Fruit fly (Drosophila melanogaster): ENCODE data around the gene CG14829.

Gene CG14829

DNA sequence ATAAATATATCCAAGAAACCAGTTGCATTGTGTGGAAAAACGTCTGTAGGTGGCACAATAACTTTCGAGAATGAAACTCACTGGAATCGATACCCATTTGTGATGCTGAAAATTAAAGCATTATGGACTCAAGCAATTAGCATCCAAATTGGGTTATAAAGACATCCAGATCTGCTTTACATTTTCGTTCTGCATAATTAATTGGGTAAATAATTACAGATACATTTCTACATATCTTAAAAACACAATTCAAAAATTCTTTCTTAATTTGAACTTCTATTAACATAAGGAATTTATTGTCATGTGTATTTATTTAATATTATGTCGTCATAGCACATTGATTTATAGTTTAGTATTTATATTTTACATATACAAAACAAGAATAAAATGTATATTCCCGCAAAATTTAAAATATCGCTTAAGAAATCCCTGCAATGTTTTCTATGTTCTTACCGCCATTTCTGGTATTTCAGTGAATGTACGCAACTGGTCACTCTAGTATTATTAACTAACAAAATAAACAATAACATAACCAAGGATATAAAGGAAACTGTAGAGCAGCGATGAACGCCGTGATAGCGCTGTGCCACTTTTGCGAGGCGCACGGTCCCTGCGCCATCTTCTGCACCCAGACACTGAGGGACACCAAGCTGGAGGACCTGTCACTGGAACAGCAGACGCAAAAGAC is at the start of gene CG14829, which contains the start of gene BHD:
Gene CG14829 (minus strand): TSS at position 51 of the 688 bp plus-strand sequence.
Gene BHD (plus strand): TSS at position 471 of the 688 bp plus-strand sequence.
- no peak for TF ChIP-seq EcR (GFP tag; optimal IDR thresholded peaks at IDR 0.05)
- TF ChIP-seq usp (GFP tag; optimal IDR thresholded peaks at IDR 0.05) = no peak
- TF ChIP-seq CG8478 (optimal IDR thresholded peaks at IDR 0.05) = no peak
- no peak for TF ChIP-seq pan (optimal IDR thresholded peaks at IDR 0.05)
- no peak for TF ChIP-seq psq (optimal IDR thresholded peaks at IDR 0.05)
- TF ChIP-seq Dll (optimal IDR thresholded peaks at IDR 0.05) = no peak

DNA sequence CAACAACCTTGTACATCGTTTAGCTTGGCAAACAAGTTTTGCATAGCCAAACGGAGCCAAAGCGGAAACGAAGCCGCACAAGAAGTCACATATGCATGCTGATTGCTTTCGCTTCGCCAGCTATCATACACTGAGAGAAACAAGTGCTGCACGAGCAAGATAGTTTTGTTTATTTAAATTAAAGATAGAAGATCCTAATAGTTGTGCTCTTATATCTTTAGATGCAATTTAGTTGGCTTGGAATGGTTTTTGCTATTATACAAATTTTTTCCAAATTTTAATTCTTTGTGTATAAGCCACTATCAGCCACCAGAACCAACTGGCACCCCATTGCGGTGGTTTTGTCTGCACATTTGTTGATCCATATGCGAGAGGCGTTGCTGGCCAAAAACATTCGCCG is 45.6 kb upstream of the CG14829 start:
- no peak for TF ChIP-seq CG8478 (optimal IDR thresholded peaks at IDR 0.05)
- no peak for TF ChIP-seq Dll (optimal IDR thresholded peaks at IDR 0.05)
- no peak for TF ChIP-seq EcR (GFP tag; optimal IDR thresholded peaks at IDR 0.05)
- TF ChIP-seq psq (optimal IDR thresholded peaks at IDR 0.05) = no peak
- no peak for TF ChIP-seq usp (GFP tag; optimal IDR thresholded peaks at IDR 0.05)
- TF ChIP-seq pan (optimal IDR thresholded peaks at IDR 0.05) = no peak

DNA sequence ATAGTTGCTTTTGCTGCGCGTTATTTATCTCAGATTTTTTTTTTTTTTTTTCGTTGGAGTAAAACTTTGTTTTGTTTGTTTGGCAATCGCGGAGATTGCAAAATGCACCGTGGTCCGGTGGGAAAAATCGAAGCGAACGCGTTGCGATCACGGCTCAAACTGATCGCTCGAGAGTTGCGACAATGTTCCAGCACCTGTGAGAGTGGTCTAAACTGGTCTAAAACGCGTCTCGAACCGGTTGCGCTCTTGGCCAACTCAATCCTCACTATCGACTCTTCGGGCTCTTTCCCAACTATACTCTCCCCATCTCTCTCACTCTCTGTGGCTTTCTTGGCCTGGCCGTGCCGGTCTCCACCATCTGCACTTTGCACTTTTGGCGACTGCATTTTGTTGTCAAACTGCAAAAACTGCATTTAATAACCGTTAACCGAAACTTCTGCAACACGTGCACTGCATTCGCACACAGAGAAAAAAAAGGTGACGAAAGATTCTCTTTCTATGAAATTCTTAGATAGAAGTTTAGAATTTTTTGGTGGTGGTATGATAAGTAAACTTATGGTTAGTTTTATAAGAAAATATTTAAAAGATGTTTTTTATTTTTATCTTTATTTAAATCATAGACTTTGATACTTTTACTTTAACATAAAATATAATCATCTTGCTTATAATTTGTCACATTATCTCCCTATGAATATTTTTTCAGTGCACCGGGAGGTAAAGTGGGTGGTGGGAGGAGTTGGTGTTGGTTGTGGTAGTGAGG is 26.0 kb upstream of the CG14829 start, which contains the start of gene CG14830:
Gene CG14830 (minus strand): TSS at position 164 of the 760 bp plus-strand sequence.
- no peak for TF ChIP-seq psq (optimal IDR thresholded peaks at IDR 0.05)
- TF ChIP-seq Dll (optimal IDR thresholded peaks at IDR 0.05) = peak; percentile 24

DNA sequence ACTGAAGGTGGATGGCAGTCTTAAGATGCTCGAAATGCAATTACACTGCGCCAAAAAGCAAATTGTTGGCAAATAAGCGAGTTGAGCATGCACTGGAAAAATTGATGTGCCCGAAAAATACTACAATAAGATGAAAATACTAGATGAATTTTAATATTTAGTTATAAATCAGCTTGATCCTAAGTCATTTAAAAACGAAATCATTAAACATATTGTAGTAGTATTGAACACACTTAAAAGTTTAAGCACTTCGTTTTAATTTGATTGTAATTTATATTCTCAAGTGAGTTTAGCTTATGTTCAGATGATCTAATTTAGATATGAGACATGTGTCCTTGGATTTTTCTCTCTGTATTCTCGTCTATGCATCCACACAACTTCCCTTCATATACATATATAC is 24.5 kb upstream of the CG14829 start:
- TF ChIP-seq Dll (optimal IDR thresholded peaks at IDR 0.05) (no peak), CG8478 (optimal IDR thresholded peaks at IDR 0.05) (no peak), pan (optimal IDR thresholded peaks at IDR 0.05) (no peak), psq (optimal IDR thresholded peaks at IDR 0.05) (no peak), EcR (GFP tag; optimal IDR thresholded peaks at IDR 0.05) (no peak), usp (GFP tag; optimal IDR thresholded peaks at IDR 0.05) (no peak)

DNA sequence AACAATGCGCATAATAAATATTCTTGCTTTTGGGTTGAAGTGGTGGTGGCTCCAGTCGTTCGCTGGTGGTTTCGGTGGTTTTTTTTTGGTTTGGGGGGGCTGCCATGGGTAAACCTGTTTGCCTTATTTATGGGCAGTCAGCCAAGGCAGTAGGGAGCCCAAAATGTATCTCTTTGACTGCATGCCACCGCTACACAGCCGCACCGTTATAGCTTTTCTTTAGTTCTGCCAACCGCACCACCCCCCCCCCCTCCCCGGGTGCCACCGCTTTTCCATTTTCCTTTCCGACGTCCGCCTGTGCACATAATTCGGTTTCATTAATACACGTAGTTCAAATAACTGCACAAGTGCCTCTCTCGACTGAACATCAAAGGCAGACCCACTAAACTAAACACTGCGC is 20.3 kb upstream of the CG14829 start:
- TF ChIP-seq CG8478 (optimal IDR thresholded peaks at IDR 0.05) (no peak), pan (optimal IDR thresholded peaks at IDR 0.05) (no peak), EcR (GFP tag; optimal IDR thresholded peaks at IDR 0.05) (no peak), usp (GFP tag; optimal IDR thresholded peaks at IDR 0.05) (no peak), Dll (optimal IDR thresholded peaks at IDR 0.05) (no peak), psq (optimal IDR thresholded peaks at IDR 0.05) (no peak)

DNA sequence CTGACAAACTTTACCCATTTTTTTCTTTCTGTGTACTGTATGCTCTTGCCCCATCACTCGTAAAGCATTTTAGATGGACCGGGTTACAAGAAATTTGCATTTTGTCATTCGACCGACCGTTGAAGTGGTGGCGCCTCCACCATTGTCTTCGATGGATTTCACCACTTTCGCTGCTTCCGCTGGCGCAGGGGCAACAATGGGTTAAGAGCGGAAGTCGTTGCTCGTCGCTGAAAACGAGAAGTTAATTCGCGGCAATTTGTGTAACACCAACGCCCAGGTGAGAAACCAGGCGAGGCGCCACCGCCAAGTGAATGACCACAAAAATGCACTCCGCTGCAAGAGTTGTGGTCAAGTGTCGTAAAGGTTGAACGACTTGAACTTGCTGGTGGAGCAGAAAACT is 16.8 kb upstream of the CG14829 start:
- TF ChIP-seq usp (GFP tag; optimal IDR thresholded peaks at IDR 0.05) (no peak), Dll (optimal IDR thresholded peaks at IDR 0.05) (no peak), psq (optimal IDR thresholded peaks at IDR 0.05) (no peak), EcR (GFP tag; optimal IDR thresholded peaks at IDR 0.05) (no peak), pan (optimal IDR thresholded peaks at IDR 0.05) (no peak), CG8478 (optimal IDR thresholded peaks at IDR 0.05) (no peak)

DNA sequence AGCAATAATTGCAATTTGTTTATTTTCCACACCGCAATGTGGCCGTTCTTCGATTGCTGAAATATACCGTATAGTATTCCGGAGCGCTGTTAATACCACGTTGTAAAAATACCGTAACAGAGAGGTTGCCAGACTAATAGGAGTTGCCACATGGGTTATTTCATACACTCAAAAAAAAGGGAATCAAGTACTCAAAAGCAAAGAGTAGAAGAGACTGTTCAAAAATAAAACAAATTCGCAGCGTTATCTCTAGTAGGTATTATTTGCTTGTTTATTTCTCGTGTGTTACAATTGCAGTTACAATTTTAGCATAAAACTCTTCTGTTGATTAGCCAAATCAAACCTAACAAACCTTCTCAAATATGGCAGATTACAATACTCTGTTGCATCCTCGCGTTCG is 12.5 kb upstream of the CG14829 start, which contains the start of gene MED4:
Gene MED4 (minus strand): TSS at position 59 of the 400 bp plus-strand sequence.
- TF ChIP-seq EcR (GFP tag; optimal IDR thresholded peaks at IDR 0.05) (no peak), psq (optimal IDR thresholded peaks at IDR 0.05) (no peak), Dll (optimal IDR thresholded peaks at IDR 0.05) (no peak)

DNA sequence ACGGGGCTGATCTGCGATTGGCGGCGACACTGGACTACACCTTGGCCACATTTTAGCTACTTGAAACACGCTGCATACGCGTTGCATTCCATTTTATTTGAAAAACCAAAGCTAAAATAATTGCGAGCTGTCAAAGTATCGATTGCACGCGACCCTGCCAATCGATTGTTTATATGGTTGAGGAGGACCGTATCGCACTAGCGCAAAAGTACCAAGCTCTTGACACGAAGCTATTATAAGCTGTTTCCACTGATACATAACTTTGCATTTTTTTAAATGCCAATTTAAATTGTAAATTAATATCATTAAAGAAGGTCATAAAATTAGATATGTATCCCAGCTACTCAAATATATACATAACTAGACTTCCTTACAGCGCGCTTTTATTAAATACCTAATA is 11.2 kb upstream of the CG14829 start, which contains the start of gene Cdc27:
Gene Cdc27 (minus strand): TSS at position 174 of the 400 bp plus-strand sequence.
- TF ChIP-seq psq (optimal IDR thresholded peaks at IDR 0.05) (no peak), Dll (optimal IDR thresholded peaks at IDR 0.05) (no peak), pan (optimal IDR thresholded peaks at IDR 0.05) (no peak), CG8478 (optimal IDR thresholded peaks at IDR 0.05) (no peak), usp (GFP tag; optimal IDR thresholded peaks at IDR 0.05) (no peak), EcR (GFP tag; optimal IDR thresholded peaks at IDR 0.05) (no peak)

DNA sequence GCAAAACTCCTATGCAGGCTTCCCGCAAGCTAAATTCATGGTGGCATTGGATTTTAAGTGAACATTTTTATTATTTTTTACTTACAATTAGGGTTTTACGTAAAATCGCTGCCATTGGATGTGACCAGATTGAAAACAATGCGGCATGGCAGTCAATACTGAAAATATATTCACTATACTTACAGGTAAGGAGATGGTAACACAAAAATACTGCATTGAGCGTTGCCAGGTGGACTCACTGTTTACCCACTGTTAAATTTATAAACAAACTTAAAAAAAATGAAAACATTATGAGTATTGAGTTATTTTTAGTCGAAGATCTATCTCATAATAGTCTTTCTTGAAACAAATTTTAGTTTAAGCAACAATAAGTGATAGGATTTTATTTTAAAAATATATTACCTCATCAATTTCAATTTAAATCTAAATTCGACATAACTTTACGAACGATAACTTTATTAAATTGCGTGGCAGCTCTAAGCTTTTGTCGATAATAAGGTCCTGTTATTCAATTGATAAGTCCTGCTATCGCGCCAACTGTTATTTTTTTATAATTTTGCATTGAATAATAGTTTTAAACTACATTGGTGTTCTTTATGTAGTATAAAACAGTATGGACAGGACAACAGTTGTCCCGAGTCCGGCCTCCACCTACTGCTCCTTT is 6.0 kb upstream of the CG14829 start, which contains the start of the genes mRpL50 and mei-P22:
Gene mRpL50 (minus strand): TSS at position 159 of the 664 bp plus-strand sequence.
Gene mei-P22 (plus strand): TSS at position 614 of the 664 bp plus-strand sequence.
- TF ChIP-seq usp (GFP tag; optimal IDR thresholded peaks at IDR 0.05) = no peak

DNA sequence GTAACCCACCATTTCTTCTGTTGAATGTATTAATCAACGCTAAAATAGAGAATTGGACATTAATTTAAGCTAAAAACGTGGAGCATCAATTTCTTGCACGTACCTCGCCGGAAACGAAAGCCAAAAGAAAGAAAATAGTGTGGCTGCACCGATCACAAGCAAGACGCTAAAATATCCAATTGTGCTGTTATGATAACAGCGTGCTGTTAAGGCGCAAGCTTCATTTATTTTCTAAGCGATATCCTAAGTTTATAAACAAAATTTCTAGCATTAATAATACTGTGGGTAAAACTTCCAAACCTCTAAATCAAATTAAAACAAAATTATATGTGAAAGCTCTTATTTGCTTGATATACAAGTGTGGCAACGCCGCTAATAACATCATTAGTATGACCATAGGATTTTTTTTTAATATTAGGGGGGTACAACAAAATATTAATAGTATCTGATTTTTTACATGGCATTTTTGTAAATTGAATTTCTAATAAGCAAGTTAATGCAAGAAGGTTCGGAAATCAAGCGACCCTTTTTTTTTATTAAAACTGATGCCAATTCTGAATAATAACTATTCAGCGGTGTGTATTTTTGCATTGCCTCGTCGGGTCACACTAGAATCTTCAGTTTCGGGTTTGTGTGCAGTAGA is 3.4 kb upstream of the CG14829 start, which contains the start of the genes RpL18 and Neos:
Gene RpL18 (minus strand): TSS at position 135 of the 643 bp plus-strand sequence.
Gene Neos (plus strand): TSS at position 412 of the 643 bp plus-strand sequence.
- TF ChIP-seq EcR (GFP tag; optimal IDR thresholded peaks at IDR 0.05) (no peak), Dll (optimal IDR thresholded peaks at IDR 0.05) (no peak), CG8478 (optimal IDR thresholded peaks at IDR 0.05) (no peak), psq (optimal IDR thresholded peaks at IDR 0.05) (no peak), usp (GFP tag; optimal IDR thresholded peaks at IDR 0.05) (no peak), pan (optimal IDR thresholded peaks at IDR 0.05) (no peak)

DNA sequence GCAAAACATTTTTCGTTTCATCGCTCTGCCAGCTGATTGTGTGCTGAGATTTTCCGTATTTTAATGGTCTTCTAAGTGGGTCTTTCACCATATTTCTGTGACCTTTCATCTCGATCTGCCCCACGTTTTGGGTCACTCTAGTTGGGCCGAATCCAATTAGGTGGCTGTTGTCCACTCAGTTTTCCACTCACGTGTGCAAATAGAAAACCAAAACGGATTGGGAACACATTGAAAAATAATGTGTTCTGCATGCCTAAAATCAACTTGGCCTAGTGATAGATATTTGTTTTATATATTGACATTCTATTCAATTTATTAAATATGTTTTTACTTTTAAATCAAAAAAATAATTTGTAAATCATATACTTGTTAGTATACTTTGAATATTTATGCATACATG is 3.7 kb downstream of the CG14829 start, which contains the start of gene CG14826:
Gene CG14826 (plus strand): TSS at position 301 of the 400 bp plus-strand sequence.
- TF ChIP-seq CG8478 (optimal IDR thresholded peaks at IDR 0.05) (no peak), EcR (GFP tag; optimal IDR thresholded peaks at IDR 0.05) (no peak), pan (optimal IDR thresholded peaks at IDR 0.05) (no peak), Dll (optimal IDR thresholded peaks at IDR 0.05) (no peak), psq (optimal IDR thresholded peaks at IDR 0.05) (no peak), usp (GFP tag; optimal IDR thresholded peaks at IDR 0.05) (no peak)
